Fruit fly (Drosophila melanogaster) whole organism, embryonic: ENCODE measurements around the gene CG10621.

Source experiments
- CG2199 ChIP-seq: fragments of 200-800 bp; sonication (Bioruptor generic); IDR thresholded peaks from 3 replicates; pipeline ENCODE4 v1.3.6; 2022; ENCODE audit warnings: missing biosample characterization, missing genetic modification characterization
- Dll ChIP-seq: fragments of 200-800 bp; sonication (Bioruptor generic); IDR thresholded peaks from 4 replicates; pipeline ENCODE4 v1.3.6; 2022; ENCODE audit warnings: missing biosample characterization, missing genetic modification characterization; ENCODE audit not compliant: partially characterized antibody
- Hsf ChIP-seq: fragments of 200-800 bp; sonication (Bioruptor generic); optimal IDR thresholded peaks from 3 replicates; lab custom pipeline; 2016; ENCODE audit warnings: missing biosample characterization, missing genetic modification characterization
- cato ChIP-seq: fragments of 200-800 bp; sonication (Bioruptor generic); optimal IDR thresholded peaks from 2 replicates; lab custom pipeline; 2016; ENCODE audit warnings: missing biosample characterization, missing genetic modification characterization, borderline replicate concordance
- ftz-f1 ChIP-seq: fragments of 200-800 bp; sonication (Bioruptor generic); optimal IDR thresholded peaks from 2 replicates; lab custom pipeline; 2016; ENCODE audit warnings: missing biosample characterization, missing genetic modification characterization
- nmo ChIP-seq: fragments of 200-800 bp; sonication (Bioruptor generic); optimal IDR thresholded peaks from 2 replicates; lab custom pipeline; 2018; ENCODE audit warnings: missing biosample characterization, mild to moderate bottlenecking, missing genetic modification characterization, moderate library complexity

- TF ChIP-seq cato (GFP tag; lab: Kevin White, UChicago) (no peak), Dll (GFP tag; lab: Robert Waterston, UW) (no peak), nmo (GFP tag; lab: Kevin White, UChicago) (no peak), ftz-f1 (no peak), CG2199 (GFP tag; lab: Robert Waterston, UW) (no peak), Hsf (GFP tag; lab: Kevin White, UChicago) (no peak)
Observed at dm6 chr2L:18929595-18929994, 24.6 kb downstream of the CG10621 start.
